Worm (Caenorhabditis elegans) whole organism, L1 larva: Measurements from ENCODE around the gene T05C12.1.

ENCODE experiments used
- C04F5.9 ChIP-seq: sonication (generic microtip); optimal IDR thresholded peaks from 2 replicates; lab custom pipeline; 2016; ENCODE audit warnings: missing genetic modification characterization, missing compliant biosample characterization
- alr-1 ChIP-seq: fragments of 200-800 bp; sonication (Bioruptor generic); optimal IDR thresholded peaks from 2 replicates; lab custom pipeline; 2018; ENCODE audit warnings: borderline replicate concordance, mild to moderate bottlenecking, missing genetic modification characterization, missing compliant biosample characterization
- aly-2 ChIP-seq: fragments of 150-350 bp; optimal IDR thresholded peaks from 2 replicates; lab custom pipeline; 2014; ENCODE audit warnings: missing biosample characterization, missing genetic modification characterization
- blmp-1 ChIP-seq: fragments of 150-350 bp; optimal IDR thresholded peaks from 2 replicates; lab custom pipeline; 2014; ENCODE audit warnings: missing biosample characterization, missing genetic modification characterization
- ceh-8 ChIP-seq: fragments of 200-800 bp; sonication (Bioruptor generic); optimal IDR thresholded peaks from 2 replicates; lab custom pipeline; 2018; ENCODE audit warnings: mild to moderate bottlenecking, missing genetic modification characterization, moderate library complexity, missing compliant biosample characterization
- ceh-88 ChIP-seq: fragments of 200-800 bp; sonication (Bioruptor generic); IDR thresholded peaks from 2 replicates; pipeline ENCODE4 v1.3.6; 2022; ENCODE audit warnings: missing genetic modification characterization, missing compliant biosample characterization
- dsc-1 ChIP-seq: sonication (generic microtip); optimal IDR thresholded peaks from 2 replicates; lab custom pipeline; 2016; ENCODE audit warnings: mild to moderate bottlenecking, missing genetic modification characterization, missing compliant biosample characterization
- egl-13 ChIP-seq: sonication (generic microtip); optimal IDR thresholded peaks from 2 replicates; lab custom pipeline; 2016; ENCODE audit warnings: missing genotype, missing genetic modification reagents, missing genetic modification characterization, missing compliant biosample characterization
- egl-27 ChIP-seq, 2 experiments: fragments of 150-350 bp in 1 of 2; sonication (generic microtip); optimal IDR thresholded peaks; 3 replicates each; lab custom pipeline; 2017 to 2018; ENCODE audit warnings: missing biosample characterization in 2 of 2, missing genetic modification characterization in 2 of 2, missing genetic modification reagents in 2 of 2
- elt-2 ChIP-seq: sonication (generic microtip); optimal IDR thresholded peaks from 2 replicates; lab custom pipeline; 2016; ENCODE audit warnings: missing genetic modification characterization, mild to moderate bottlenecking, inconsistent platforms, missing compliant biosample characterization, missing genetic modification reagents
- elt-3 ChIP-seq, 6 experiments: fragments of 150-350 bp in 1 of 6; sonication (generic microtip); optimal IDR thresholded peaks; 2 replicates each; lab custom pipeline; 2017 to 2018; ENCODE audit warnings: missing biosample characterization in 6 of 6, missing genetic modification characterization in 6 of 6, inconsistent platforms in 1 of 6
- fkh-4 ChIP-seq: sonication (generic microtip); optimal IDR thresholded peaks from 2 replicates; lab custom pipeline; 2016; ENCODE audit warnings: missing compliant biosample characterization, missing genetic modification characterization, borderline replicate concordance
- fkh-8 ChIP-seq: sonication (generic microtip); optimal IDR thresholded peaks from 2 replicates; lab custom pipeline; 2016; ENCODE audit warnings: mild to moderate bottlenecking, missing genetic modification characterization, missing compliant biosample characterization
- fos-1 ChIP-seq: fragments of 150-350 bp; optimal IDR thresholded peaks from 2 replicates; lab custom pipeline; 2014; ENCODE audit warnings: missing biosample characterization, missing genetic modification characterization
- hlh-17 ChIP-seq: fragments of 200-800 bp; sonication (Bioruptor generic); optimal IDR thresholded peaks from 2 replicates; lab custom pipeline; 2018; ENCODE audit warnings: missing genetic modification characterization, mild to moderate bottlenecking, missing compliant biosample characterization, moderate library complexity, borderline replicate concordance
- hpl-2 ChIP-seq: fragments of 150-350 bp; optimal IDR thresholded peaks from 2 replicates; lab custom pipeline; 2014; ENCODE audit warnings: missing biosample characterization, missing genetic modification reagents, missing genetic modification characterization
- isw-1 ChIP-seq: fragments of 200-800 bp; sonication (Bioruptor generic); IDR thresholded peaks from 2 replicates; pipeline ENCODE4 v1.3.6; 2022; ENCODE audit warnings: missing genetic modification characterization, missing compliant biosample characterization
- lin-13 ChIP-seq: fragments of 150-350 bp; optimal IDR thresholded peaks from 2 replicates; lab custom pipeline; 2014; ENCODE audit warnings: missing biosample characterization, missing genetic modification reagents, missing genetic modification characterization
- lin-35 ChIP-seq, 2 experiments: fragments of 150-350 bp; optimal IDR thresholded peaks; 2 replicates each; lab custom pipeline; 2014; ENCODE audit warnings: missing biosample characterization in 2 of 2, missing genetic modification characterization in 2 of 2, missing genetic modification reagents in 2 of 2
- lin-39 ChIP-seq: fragments of 150-350 bp; optimal IDR thresholded peaks from 2 replicates; lab custom pipeline; 2014; ENCODE audit warnings: missing biosample characterization, missing genetic modification reagents, missing genetic modification characterization
- mab-9 ChIP-seq: fragments of 200-800 bp; sonication (Bioruptor generic); IDR thresholded peaks from 2 replicates; pipeline ENCODE4 v1.3.6; 2022; ENCODE audit warnings: missing genetic modification reagents, missing genetic modification characterization, missing compliant biosample characterization
- mdl-1 ChIP-seq, 2 experiments: fragments of 150-350 bp; optimal IDR thresholded peaks; 2 replicates each; lab custom pipeline; 2014 to 2017; ENCODE audit warnings: missing biosample characterization in 2 of 2, missing genetic modification characterization in 2 of 2, inconsistent platforms in 1 of 2
- mep-1 ChIP-seq: fragments of 150-350 bp; optimal IDR thresholded peaks from 2 replicates; lab custom pipeline; 2014; ENCODE audit warnings: missing biosample characterization, missing genetic modification characterization
- nhr-12 ChIP-seq: sonication (generic microtip); optimal IDR thresholded peaks from 2 replicates; lab custom pipeline; 2017; ENCODE audit warnings: missing biosample characterization, missing genetic modification characterization
- nhr-76 ChIP-seq: sonication (generic microtip); optimal IDR thresholded peaks from 2 replicates; lab custom pipeline; 2017; ENCODE audit warnings: missing biosample characterization, missing genetic modification characterization
- nhr-85 ChIP-seq: sonication (generic microtip); peaks from one replicate; lab custom pipeline; 2016; ENCODE audit warnings: missing genetic modification characterization, inconsistent platforms, missing compliant biosample characterization
- nhr-90 ChIP-seq: sonication (generic microtip); optimal IDR thresholded peaks from 2 replicates; lab custom pipeline; 2016; ENCODE audit warnings: mild to moderate bottlenecking, missing genetic modification characterization, missing compliant biosample characterization; ENCODE audit not compliant: poor library complexity
- pag-3 ChIP-seq: sonication (generic microtip); optimal IDR thresholded peaks from 2 replicates; lab custom pipeline; 2017; ENCODE audit warnings: missing genetic modification characterization, mild to moderate bottlenecking, missing compliant biosample characterization, antibody characterized with exemption, borderline replicate concordance; ENCODE audit not compliant: insufficient read depth
- pqm-1 ChIP-seq: sonication (generic microtip); optimal IDR thresholded peaks from 3 replicates; lab custom pipeline; 2017; ENCODE audit warnings: missing biosample characterization, missing genetic modification characterization
- rnt-1 ChIP-seq: sonication (generic microtip); optimal IDR thresholded peaks from 2 replicates; lab custom pipeline; 2016; ENCODE audit warnings: mild to moderate bottlenecking, missing genetic modification characterization, moderate library complexity, missing compliant biosample characterization
- skn-1 ChIP-seq: fragments of 150-350 bp; optimal IDR thresholded peaks from 2 replicates; lab custom pipeline; 2014; ENCODE audit warnings: missing biosample characterization, missing genetic modification characterization
- snpc-4 ChIP-seq: fragments of 150-350 bp; optimal IDR thresholded peaks from 2 replicates; lab custom pipeline; 2014; ENCODE audit warnings: missing biosample characterization, missing genetic modification characterization
- snu-23 ChIP-seq: sonication (generic microtip); optimal IDR thresholded peaks from 2 replicates; lab custom pipeline; 2016; ENCODE audit warnings: missing genetic modification characterization, missing compliant biosample characterization
- sup-37 ChIP-seq: fragments of 200-800 bp; sonication (Bioruptor generic); optimal IDR thresholded peaks from 2 replicates; lab custom pipeline; 2018; ENCODE audit warnings: mild to moderate bottlenecking, missing genetic modification characterization, missing compliant biosample characterization
- tlp-1 ChIP-seq: fragments of 150-350 bp; optimal IDR thresholded peaks from 2 replicates; lab custom pipeline; 2014; ENCODE audit warnings: missing biosample characterization, missing genetic modification characterization
- unc-62 ChIP-seq: fragments of 150-350 bp; optimal IDR thresholded peaks from 2 replicates; lab custom pipeline; 2014; ENCODE audit warnings: missing biosample characterization, missing genetic modification reagents, missing genetic modification characterization
- ztf-4 ChIP-seq: fragments of 150-350 bp; optimal IDR thresholded peaks from 2 replicates; lab custom pipeline; 2014; ENCODE audit warnings: missing biosample characterization, missing genetic modification characterization

The T05C12.1 gene

ce11 chrII:8222309-8223065 lies 49.0 kb downstream of the T05C12.1 start, which contains the start of gene dab-1 (continued):
- TF ChIP-seq fkh-8 (tag; lab: Kevin White, UChicago) (no peak), mab-9 (GFP tag; lab: Robert Waterston, UW) (no peak), lin-13 (GFP tag; lab: Kevin White, UChicago) (no peak), pag-3 (tag; lab: Kevin White, UChicago) (no peak), nhr-12 (tag; lab: Kevin White, UChicago) (no peak), snu-23 (GFP tag; lab: Kevin White, UChicago) (peak; percentile 46), hlh-17 (no peak), lin-35 (GFP tag; optimal IDR thresholded peaks at IDR 0.05; lab: Kevin White, UChicago) (peak in 1 of 2 experiments; percentile 58), pqm-1 (tag; lab: Kevin White, UChicago) (no peak), tlp-1 (no peak), dsc-1 (tag; lab: Kevin White, UChicago) (no peak), lin-39 (tag; lab: Kevin White, UChicago) (no peak), isw-1 (GFP tag; lab: Robert Waterston, UW) (no peak), fos-1 (tag; lab: Kevin White, UChicago) (no peak), ceh-88 (no peak), snpc-4 (tag; lab: Kevin White, UChicago) (no peak), elt-2 (tag; lab: Kevin White, UChicago) (no peak), rnt-1 (tag; lab: Kevin White, UChicago) (peak; percentile 12), sup-37 (GFP tag; lab: Kevin White, UChicago) (no peak), aly-2 (tag; lab: Kevin White, UChicago) (no peak), unc-62 (no peak), ztf-4 (no peak), skn-1 (tag; lab: Kevin White, UChicago) (no peak), mdl-1 (tag; optimal IDR thresholded peaks at IDR 0.05; lab: Kevin White, UChicago) (peak in 1 of 2 experiments; percentile 73), nhr-76 (no peak), egl-13 (tag; lab: Kevin White, UChicago) (no peak), egl-27 (tag; optimal IDR thresholded peaks at IDR 0.05; lab: Kevin White, UChicago) (no peak), hpl-2 (GFP tag; lab: Kevin White, UChicago) (no peak), nhr-90 (tag; lab: Kevin White, UChicago) (no peak), nhr-85 (tag; lab: Kevin White, UChicago) (peak; percentile 83), alr-1 (tag; lab: Kevin White, UChicago) (no peak), fkh-4 (tag; lab: Kevin White, UChicago) (no peak)
- TF ChIP-seq, all 84 proteins: peak for 15

ce11 chrII:8223422-8223821 lies 49.9 kb downstream of the T05C12.1 start:
- peak; percentile 41 for TF ChIP-seq nhr-85 (tag; lab: Kevin White, UChicago)
- TF ChIP-seq mep-1 (tag; lab: Kevin White, UChicago), result no peak

ce11 chrII:8223945-8224344 lies 50.5 kb downstream of the T05C12.1 start:
- TF ChIP-seq blmp-1 (tag; lab: Kevin White, UChicago), result peak; percentile 78
- peak in 1 of 6 experiments; percentile 14 for TF ChIP-seq elt-3 (tag; optimal IDR thresholded peaks at IDR 0.05; lab: Kevin White, UChicago)
- peak; percentile 31 for TF ChIP-seq ceh-8 (GFP tag; lab: Kevin White, UChicago)
- no peak for TF ChIP-seq C04F5.9
